Worm (Caenorhabditis elegans): ENCODE measurements around the gene ztf-16.

The ztf-16 gene

ce11 chrX:4794062-4794461, 17.3 kb downstream of the ztf-16 start:
- TF ChIP-seq F13H6.1 (tag; optimal IDR thresholded peaks at IDR 0.05), result peak; percentile 88
- peak; percentile 11 for TF ChIP-seq egl-27 (tag; optimal IDR thresholded peaks at IDR 0.05)
- TF ChIP-seq ZK546.5 (tag; optimal IDR thresholded peaks at IDR 0.05), result no peak
- no peak for TF ChIP-seq alr-1 (tag; optimal IDR thresholded peaks at IDR 0.05)
- no peak for TF ChIP-seq nhr-25 (tag; optimal IDR thresholded peaks at IDR 0.05)
- peak; percentile 53 for TF ChIP-seq sma-9 (GFP tag; optimal IDR thresholded peaks at IDR 0.05)
- TF ChIP-seq sma-9 (tag; optimal IDR thresholded peaks at IDR 0.05), result no peak
- TF ChIP-seq unc-39 (tag; optimal IDR thresholded peaks at IDR 0.05), result no peak
- TF ChIP-seq ztf-1 (GFP tag; conservative IDR thresholded peaks at IDR 0.05), result no peak
- peak; percentile 91 for TF ChIP-seq blmp-1 (tag; optimal IDR thresholded peaks at IDR 0.05; ENCODE audit: insufficient read depth)
- TF ChIP-seq C34F6.9 (tag; optimal IDR thresholded peaks at IDR 0.05), result no peak
- peak; percentile 40 for TF ChIP-seq fos-1 (tag; optimal IDR thresholded peaks at IDR 0.05)
- TF ChIP-seq gmeb-1 (tag; optimal IDR thresholded peaks at IDR 0.05), result peak; percentile 75
- TF ChIP-seq unc-55 (GFP tag; optimal IDR thresholded peaks at IDR 0.05), result no peak
- peak; percentile 63 for TF ChIP-seq crh-2 (tag; optimal IDR thresholded peaks at IDR 0.05)
- TF ChIP-seq mdl-1 (tag; optimal IDR thresholded peaks at IDR 0.05), result peak in 1 of 2 experiments; percentile 26
- TF ChIP-seq snpc-4 (tag; optimal IDR thresholded peaks at IDR 0.05), result no peak
- no peak for TF ChIP-seq ztf-11 (tag; optimal IDR thresholded peaks at IDR 0.05)
- TF ChIP-seq sma-3 (GFP tag; optimal IDR thresholded peaks at IDR 0.05), result peak; percentile 41

- TF ChIP-seq ztf-11 (tag; optimal IDR thresholded peaks at IDR 0.05) (no peak), ztf-4 (tag; optimal IDR thresholded peaks at IDR 0.05) (no peak), blmp-1 (tag; optimal IDR thresholded peaks at IDR 0.05; ENCODE audit: insufficient read depth) (no peak), lin-13 (GFP tag; optimal IDR thresholded peaks at IDR 0.05) (no peak)
These were observed 18.4 kb downstream of the ztf-16 start, which contains the start of gene F43C9.1 for ce11 chrX:4792979-4793378. Gene F43C9.1 (plus strand): TSS chrX:4793279.

ce11 chrX:4790614-4791013, 20.7 kb downstream of the ztf-16 start:
- TF ChIP-seq nhr-12 (tag; optimal IDR thresholded peaks at IDR 0.05) (no peak), aly-2 (tag; optimal IDR thresholded peaks at IDR 0.05) (no peak), alr-1 (tag; optimal IDR thresholded peaks at IDR 0.05) (no peak), sma-3 (GFP tag; optimal IDR thresholded peaks at IDR 0.05) (no peak), mab-5 (tag; optimal IDR thresholded peaks at IDR 0.05) (no peak), elt-3 (tag; optimal IDR thresholded peaks at IDR 0.05) (no peak), ZK546.5 (tag; optimal IDR thresholded peaks at IDR 0.05) (no peak), fos-1 (tag; optimal IDR thresholded peaks at IDR 0.05) (no peak), crh-2 (tag; optimal IDR thresholded peaks at IDR 0.05) (no peak), mdl-1 (tag; optimal IDR thresholded peaks at IDR 0.05) (no peak), ama-1 (optimal IDR thresholded peaks at IDR 0.05) (no peak), nhr-129 (tag; optimal IDR thresholded peaks at IDR 0.05) (no peak), nhr-6 (tag; optimal IDR thresholded peaks at IDR 0.05) (no peak), unc-55 (GFP tag; optimal IDR thresholded peaks at IDR 0.05) (no peak), ztf-4 (tag; optimal IDR thresholded peaks at IDR 0.05) (no peak), snpc-4 (tag; optimal IDR thresholded peaks at IDR 0.05) (no peak), sma-9 (GFP tag; optimal IDR thresholded peaks at IDR 0.05) (no peak), sma-9 (tag; optimal IDR thresholded peaks at IDR 0.05) (no peak), R02D3.7 (tag; optimal IDR thresholded peaks at IDR 0.05) (no peak)

ce11 chrX:4788958-4789357, 22.4 kb downstream of the ztf-16 start:
- TF ChIP-seq unc-55 (GFP tag; optimal IDR thresholded peaks at IDR 0.05) (peak; percentile 17), nhr-23 (tag; optimal IDR thresholded peaks at IDR 0.05) (no peak), lin-13 (GFP tag; optimal IDR thresholded peaks at IDR 0.05) (peak; percentile 29), ztf-1 (GFP tag; conservative IDR thresholded peaks at IDR 0.05) (no peak), nhr-12 (tag; optimal IDR thresholded peaks at IDR 0.05) (no peak), nhr-21 (tag; optimal IDR thresholded peaks at IDR 0.05) (no peak), C34F6.9 (tag; optimal IDR thresholded peaks at IDR 0.05) (peak; percentile 41), nhr-25 (tag; optimal IDR thresholded peaks at IDR 0.05) (no peak), nhr-237 (tag; optimal IDR thresholded peaks at IDR 0.05) (no peak), dmd-4 (tag; optimal IDR thresholded peaks at IDR 0.05) (no peak), lin-39 (tag; optimal IDR thresholded peaks at IDR 0.05) (no peak), mbf-1 (tag; optimal IDR thresholded peaks at IDR 0.05) (no peak), skn-1 (tag; optimal IDR thresholded peaks at IDR 0.05) (no peak), peb-1 (tag; optimal IDR thresholded peaks at IDR 0.05) (no peak), unc-39 (tag; optimal IDR thresholded peaks at IDR 0.05) (no peak), fos-1 (tag; optimal IDR thresholded peaks at IDR 0.05) (peak; percentile 50), gmeb-1 (tag; optimal IDR thresholded peaks at IDR 0.05) (peak; percentile 11), crh-2 (tag; optimal IDR thresholded peaks at IDR 0.05) (no peak), nhr-129 (tag; optimal IDR thresholded peaks at IDR 0.05) (peak; percentile 80), mab-5 (tag; optimal IDR thresholded peaks at IDR 0.05) (no peak), ceh-82 (tag; optimal IDR thresholded peaks at IDR 0.05) (no peak), nhr-6 (tag; optimal IDR thresholded peaks at IDR 0.05) (no peak), unc-62 (GFP tag; optimal IDR thresholded peaks at IDR 0.05) (no peak), elt-3 (tag; optimal IDR thresholded peaks at IDR 0.05) (no peak), ceh-16 (tag; optimal IDR thresholded peaks at IDR 0.05) (no peak), sem-4 (tag; optimal IDR thresholded peaks at IDR 0.05) (no peak), nhr-11 (tag; optimal IDR thresholded peaks at IDR 0.05) (no peak), alr-1 (tag; optimal IDR thresholded peaks at IDR 0.05) (no peak), sma-9 (GFP tag; optimal IDR thresholded peaks at IDR 0.05) (peak; percentile 61), sma-9 (tag; optimal IDR thresholded peaks at IDR 0.05) (no peak), blmp-1 (tag; optimal IDR thresholded peaks at IDR 0.05; ENCODE audit: insufficient read depth) (no peak), F13H6.1 (tag; optimal IDR thresholded peaks at IDR 0.05) (peak; percentile 32), ama-1 (optimal IDR thresholded peaks at IDR 0.05) (no peak), lin-11 (tag; optimal IDR thresholded peaks at IDR 0.05) (no peak), sma-3 (GFP tag; optimal IDR thresholded peaks at IDR 0.05) (peak; percentile 12), lsy-2 (tag; optimal IDR thresholded peaks at IDR 0.05) (peak in 1 of 2 experiments; percentile 17)

Measured in whole organism, L2 larva.